Fruit fly (Drosophila melanogaster) whole organism, pupa: ENCODE data around the gene CG34436.

ENCODE experiments used
- CG17806 ChIP-seq: fragments of 200-800 bp; sonication (Bioruptor generic); optimal IDR thresholded peaks from 2 replicates; lab custom pipeline; 2018; ENCODE audit warnings: missing biosample characterization, mild to moderate bottlenecking, missing genetic modification characterization, moderate library complexity
- CG8301 ChIP-seq: fragments of 200-800 bp; sonication (Bioruptor generic); optimal IDR thresholded peaks from 2 replicates; lab custom pipeline; 2018; ENCODE audit warnings: missing biosample characterization, mild to moderate bottlenecking, missing genetic modification characterization

DNA sequence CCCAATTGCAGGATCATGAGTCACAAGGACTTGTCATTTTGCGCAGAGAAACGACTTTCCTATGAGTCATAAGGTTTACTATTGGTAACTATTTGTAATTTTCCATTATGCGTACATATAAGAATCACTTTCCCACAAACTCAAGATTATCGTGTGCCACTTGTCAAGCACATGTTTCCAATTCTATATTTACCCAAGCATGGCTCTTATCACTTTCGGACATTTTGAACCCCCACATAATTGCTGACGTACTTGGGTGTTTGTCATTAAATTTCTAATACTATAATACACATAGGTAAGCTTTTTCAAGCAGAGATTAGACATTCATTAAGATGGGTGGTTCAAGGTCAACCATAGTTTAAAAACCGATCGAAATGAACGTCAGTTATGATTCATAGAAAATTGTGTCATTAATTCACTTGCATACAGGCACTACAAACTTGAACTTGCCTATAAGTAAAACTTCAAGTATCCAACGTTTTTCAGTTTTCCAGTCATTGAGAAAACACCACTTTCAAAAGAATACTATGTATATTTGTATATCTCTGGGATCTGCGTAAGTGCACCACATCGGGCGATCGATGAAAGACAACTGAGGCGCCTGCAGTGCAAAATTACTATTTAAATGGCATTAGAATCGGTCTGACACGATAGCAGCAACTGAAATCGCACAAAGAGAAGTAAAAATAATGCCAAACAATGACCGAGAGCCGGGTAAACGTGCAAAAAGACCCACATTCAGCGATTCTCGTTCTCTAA is 45.5 kb downstream of the CG34436 start:
- TF ChIP-seq CG8301 (tag; lab: Kevin White, UChicago) (no peak), CG17806 (no peak)
